Worm (Caenorhabditis elegans): ENCODE measurements around the gene let-418.

DNA sequence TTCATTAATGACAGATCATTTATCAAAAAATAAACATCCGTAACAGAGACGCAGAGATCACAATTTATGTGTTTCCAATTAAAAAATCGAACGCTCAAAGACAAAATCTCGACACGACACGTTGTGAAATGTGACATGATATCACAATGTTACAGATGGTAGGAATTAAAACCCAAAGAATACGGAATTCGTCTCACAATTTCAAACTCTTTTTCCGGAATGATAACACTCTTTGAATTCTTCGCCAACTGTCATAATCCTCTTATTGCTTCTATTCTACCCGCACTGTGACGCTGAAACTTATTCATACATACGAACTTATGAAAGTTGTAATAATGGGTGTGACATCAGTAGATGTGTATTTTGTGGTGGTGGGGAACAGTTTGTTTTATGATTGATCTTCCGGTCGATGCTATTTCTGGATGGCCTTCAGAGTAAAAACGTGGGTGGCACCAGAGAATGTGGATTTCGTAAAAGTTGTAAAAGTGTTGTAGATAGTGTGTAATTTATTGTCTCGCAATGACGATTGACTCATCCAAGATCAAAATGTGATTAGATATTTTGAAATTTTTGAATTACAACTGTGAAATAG is 10.1 kb upstream of the let-418 start:
- TF ChIP-seq unc-62 (GFP tag; optimal IDR thresholded peaks at IDR 0.05) (no peak), nhr-12 (tag; optimal IDR thresholded peaks at IDR 0.05) (no peak), egl-27 (tag; optimal IDR thresholded peaks at IDR 0.05) (no peak), lin-15B (tag; optimal IDR thresholded peaks at IDR 0.05) (no peak), ceh-16 (tag; optimal IDR thresholded peaks at IDR 0.05) (no peak), ZK546.5 (tag; optimal IDR thresholded peaks at IDR 0.05) (no peak)
